Fruit fly (Drosophila melanogaster) whole organism, embryonic: Measurements from ENCODE around the gene mTerf3.

Experiments used
- CG3407 ChIP-seq: fragments of 200-800 bp; sonication (Bioruptor generic); optimal IDR thresholded peaks from 2 replicates; lab custom pipeline; 2018; ENCODE audit warnings: missing biosample characterization, mild to moderate bottlenecking, missing genetic modification characterization
- CG7556 ChIP-seq: fragments of 200-800 bp; sonication (Bioruptor generic); optimal IDR thresholded peaks from 2 replicates; lab custom pipeline; 2017; ENCODE audit warnings: missing biosample characterization, mild to moderate bottlenecking, missing genetic modification characterization
- CG9727 ChIP-seq: fragments of 200-800 bp; sonication (Bioruptor generic); optimal IDR thresholded peaks from 3 replicates; lab custom pipeline; 2017; ENCODE audit warnings: missing biosample characterization, mild to moderate bottlenecking, missing genetic modification characterization
- Hr78 ChIP-seq, 2 experiments: fragments of 200-800 bp in 1 of 2; fragments of >200 bp in 1 of 2; sonication (Bioruptor generic) in 1 of 2; optimal IDR thresholded peaks; 2 replicates each; lab custom pipeline; 2017 to 2019; ENCODE audit warnings: missing biosample characterization in 2 of 2, missing genetic modification characterization in 2 of 2, mild to moderate bottlenecking in 1 of 2, moderate library complexity in 1 of 2
- Oaz ChIP-seq: fragments of 200-800 bp; sonication (Bioruptor generic); IDR thresholded peaks from 2 replicates; pipeline ENCODE4 v1.3.6; 2022; ENCODE audit warnings: missing biosample characterization, missing genetic modification characterization
- Sox102F ChIP-seq: fragments of 200-800 bp; sonication (Bioruptor generic); optimal IDR thresholded peaks from 2 replicates; lab custom pipeline; 2018; ENCODE audit warnings: missing biosample characterization, mild to moderate bottlenecking, missing genetic modification characterization, moderate library complexity
- ab ChIP-seq: fragments of 200-800 bp; sonication (Bioruptor generic); optimal IDR thresholded peaks from 2 replicates; lab custom pipeline; 2016; ENCODE audit warnings: missing biosample characterization, missing genetic modification characterization
- dan ChIP-seq: fragments of 200-800 bp; sonication (Bioruptor generic); IDR thresholded peaks from 2 replicates; pipeline ENCODE4 v1.3.6; 2022; ENCODE audit warnings: missing biosample characterization, missing genetic modification characterization
- dati ChIP-seq: fragments of 200-800 bp; sonication (Bioruptor generic); IDR thresholded peaks from 2 replicates; pipeline ENCODE4 v1.3.6; 2022; ENCODE audit warnings: missing biosample characterization, missing genetic modification characterization
- seq ChIP-seq: fragments of 200-800 bp; sonication (Bioruptor generic); IDR thresholded peaks from 2 replicates; pipeline ENCODE4 v1.3.6; 2022; ENCODE audit warnings: missing biosample characterization, missing genetic modification characterization
- sima ChIP-seq: fragments of 200-800 bp; sonication (Bioruptor generic); optimal IDR thresholded peaks from 2 replicates; lab custom pipeline; 2016; ENCODE audit warnings: missing biosample characterization, missing genetic modification characterization
- vfl ChIP-seq: fragments of 200-800 bp; sonication (Bioruptor generic); optimal IDR thresholded peaks from 2 replicates; lab custom pipeline; 2016; ENCODE audit warnings: missing biosample characterization, missing genetic modification characterization

- TF ChIP-seq vfl (GFP tag; lab: Kevin White, UChicago) (no peak), CG3407 (GFP tag; lab: Kevin White, UChicago) (no peak), ab (GFP tag; lab: Kevin White, UChicago) (no peak), CG9727 (GFP tag; lab: Kevin White, UChicago) (no peak), dan (GFP tag; lab: Robert Waterston, UW) (no peak), Hr78 (GFP tag; optimal IDR thresholded peaks at IDR 0.05; lab: Kevin White, UChicago) (no peak), sima (GFP tag; lab: Kevin White, UChicago) (no peak), Sox102F (GFP tag; lab: Kevin White, UChicago) (peak; percentile 17), seq (GFP tag; lab: Robert Waterston, UW) (no peak), dati (GFP tag; lab: Robert Waterston, UW) (no peak), Oaz (GFP tag; lab: Robert Waterston, UW) (no peak), CG7556 (GFP tag; lab: Kevin White, UChicago) (no peak)
Observed at dm6 chr3L:20551862-20552261, 31.3 kb upstream of the mTerf3 start.
